Fruit fly (Drosophila melanogaster) whole organism, embryonic: Measurements from ENCODE around the gene CG42541.

Experiments used
- Antp ChIP-seq: fragments of 200-800 bp; sonication (Bioruptor generic); optimal IDR thresholded peaks from 3 replicates; lab custom pipeline; 2016; ENCODE audit warnings: missing biosample characterization, missing genetic modification characterization
- Awh ChIP-seq: fragments of 200-800 bp; sonication (Bioruptor generic); IDR thresholded peaks from 2 replicates; pipeline ENCODE4, ENCODE4 v1.3.6; 2022; ENCODE audit warnings: missing biosample characterization, missing genetic modification characterization
- BEAF-32 ChIP-seq: fragments of 200-800 bp; sonication (Bioruptor generic); optimal IDR thresholded peaks from 3 replicates; lab custom pipeline; 2017; ENCODE audit warnings: missing biosample characterization, missing genetic modification characterization, mild to moderate bottlenecking, moderate library complexity, missing genetic modification reagents
- CG10147 ChIP-seq: fragments of 200-800 bp; sonication (Bioruptor generic); optimal IDR thresholded peaks from 2 replicates; lab custom pipeline; 2019; ENCODE audit warnings: missing biosample characterization, mild to moderate bottlenecking, missing genetic modification characterization, moderate library complexity
- CG10267 ChIP-seq: fragments of 200-800 bp; sonication (Bioruptor generic); optimal IDR thresholded peaks from 2 replicates; lab custom pipeline; 2018; ENCODE audit warnings: missing biosample characterization, mild to moderate bottlenecking, missing genetic modification characterization, moderate library complexity
- CG10462 ChIP-seq: fragments of 200-800 bp; sonication (Bioruptor generic); optimal IDR thresholded peaks from 2 replicates; lab custom pipeline; 2016; ENCODE audit warnings: missing biosample characterization, missing genetic modification characterization
- CG11093 ChIP-seq: fragments of 200-800 bp; sonication (Bioruptor generic); IDR thresholded peaks from 3 replicates; pipeline ENCODE4 v1.3.6; 2022; ENCODE audit warnings: missing biosample characterization, missing genetic modification characterization
- CG12299 ChIP-seq: fragments of 200-800 bp; sonication (Bioruptor generic); optimal IDR thresholded peaks from 2 replicates; lab custom pipeline; 2018; ENCODE audit warnings: missing biosample characterization, mild to moderate bottlenecking, missing genetic modification characterization
- CG15696 ChIP-seq: fragments of 200-800 bp; sonication (Bioruptor generic); optimal IDR thresholded peaks from 2 replicates; lab custom pipeline; 2019; ENCODE audit warnings: missing biosample characterization, mild to moderate bottlenecking, missing genetic modification characterization, moderate library complexity
- CG1647 ChIP-seq: fragments of 200-800 bp; sonication (Bioruptor generic); optimal IDR thresholded peaks from 3 replicates; lab custom pipeline; 2016; ENCODE audit warnings: missing biosample characterization, missing genetic modification characterization
- CG16813 ChIP-seq: fragments of 200-800 bp; sonication (Bioruptor generic); IDR thresholded peaks from 3 replicates; pipeline ENCODE4 v1.3.6; 2022; ENCODE audit warnings: missing biosample characterization, missing genetic modification characterization; ENCODE audit not compliant: partially characterized antibody
- CG17186 ChIP-seq: fragments of 200-800 bp; sonication (Bioruptor generic); optimal IDR thresholded peaks from 3 replicates; lab custom pipeline; 2017; ENCODE audit warnings: missing biosample characterization, missing genetic modification reagents, missing genetic modification characterization
- CG30020 ChIP-seq: fragments of 200-800 bp; optimal IDR thresholded peaks from 2 replicates; lab custom pipeline; 2019; ENCODE audit warnings: missing biosample characterization, mild to moderate bottlenecking, missing genetic modification characterization, moderate library complexity
- CG33213 ChIP-seq: fragments of 200-800 bp; sonication (Bioruptor generic); optimal IDR thresholded peaks from 3 replicates; lab custom pipeline; 2016; ENCODE audit warnings: missing biosample characterization, missing genetic modification characterization
- CG4707 ChIP-seq: fragments of 200-800 bp; sonication (Bioruptor generic); optimal IDR thresholded peaks from 2 replicates; lab custom pipeline; 2018; ENCODE audit warnings: missing biosample characterization, mild to moderate bottlenecking, missing genetic modification characterization, moderate library complexity
- CG5180 ChIP-seq: fragments of 200-800 bp; sonication (Bioruptor generic); optimal IDR thresholded peaks from 3 replicates; lab custom pipeline; 2017; ENCODE audit warnings: missing biosample characterization, missing genetic modification characterization, mild to moderate bottlenecking, moderate library complexity, missing genetic modification reagents
- CG6765 ChIP-seq: fragments of 200-800 bp; sonication (Bioruptor generic); optimal IDR thresholded peaks from 3 replicates; lab custom pipeline; 2017; ENCODE audit warnings: missing biosample characterization, mild to moderate bottlenecking, missing genetic modification characterization
- CG6813 ChIP-seq: fragments of 200-800 bp; sonication (Bioruptor generic); optimal IDR thresholded peaks from 2 replicates; lab custom pipeline; 2017; ENCODE audit warnings: missing biosample characterization, missing genetic modification characterization, mild to moderate bottlenecking, moderate library complexity, missing genetic modification reagents
- CG7271 ChIP-seq: fragments of 200-800 bp; sonication (Bioruptor generic); optimal IDR thresholded peaks from 2 replicates; lab custom pipeline; 2018; ENCODE audit warnings: missing biosample characterization, mild to moderate bottlenecking, missing genetic modification characterization, moderate library complexity
- CG7839 ChIP-seq: fragments of 200-800 bp; sonication (Bioruptor generic); optimal IDR thresholded peaks from 3 replicates; lab custom pipeline; 2018; ENCODE audit warnings: missing biosample characterization, mild to moderate bottlenecking, missing genetic modification characterization, moderate library complexity
- CG8089 ChIP-seq: fragments of 200-800 bp; sonication (Bioruptor generic); optimal IDR thresholded peaks from 3 replicates; lab custom pipeline; 2016; ENCODE audit warnings: missing biosample characterization, missing genetic modification characterization
- CG9437 ChIP-seq: fragments of 200-800 bp; sonication (Bioruptor generic); optimal IDR thresholded peaks from 2 replicates; lab custom pipeline; 2018; ENCODE audit warnings: missing biosample characterization, mild to moderate bottlenecking, missing genetic modification characterization
- CrebB ChIP-seq: fragments of 200-800 bp; sonication (Bioruptor generic); optimal IDR thresholded peaks from 3 replicates; lab custom pipeline; 2018; ENCODE audit warnings: missing biosample characterization, mild to moderate bottlenecking, missing genetic modification characterization
- Dip2 ChIP-seq: fragments of 200-800 bp; sonication (Bioruptor generic); IDR thresholded peaks from 2 replicates; pipeline ENCODE4 v1.3.6; 2022; ENCODE audit warnings: missing biosample characterization, missing genetic modification characterization
- Dp ChIP-seq: fragments of 200-800 bp; sonication (Bioruptor generic); optimal IDR thresholded peaks from 2 replicates; lab custom pipeline; 2018; ENCODE audit warnings: missing biosample characterization, mild to moderate bottlenecking, missing genetic modification characterization, moderate library complexity
- Drgx ChIP-seq: fragments of 200-800 bp; sonication (Bioruptor generic); IDR thresholded peaks from 2 replicates; pipeline ENCODE4 v1.3.6; 2022; ENCODE audit warnings: missing biosample characterization, missing genetic modification characterization
- E2f1 ChIP-seq: fragments of 200-800 bp; sonication (Bioruptor generic); IDR thresholded peaks from 2 replicates; pipeline ENCODE4 v1.3.6; 2022; ENCODE audit warnings: missing biosample characterization, missing genetic modification characterization
- MBD-R2 ChIP-seq: fragments of 200-800 bp; sonication (Bioruptor generic); IDR thresholded peaks from 2 replicates; pipeline ENCODE4 v1.3.6; 2022; ENCODE audit warnings: missing biosample characterization, missing genetic modification characterization
- MESR4 ChIP-seq: fragments of 200-800 bp; sonication (Bioruptor generic); optimal IDR thresholded peaks from 2 replicates; lab custom pipeline; 2018; ENCODE audit warnings: missing biosample characterization, mild to moderate bottlenecking, missing genetic modification characterization, moderate library complexity
- Max ChIP-seq: fragments of 200-800 bp; sonication (Bioruptor generic); optimal IDR thresholded peaks from 2 replicates; lab custom pipeline; 2016; ENCODE audit warnings: missing biosample characterization, mild to moderate bottlenecking, missing genetic modification characterization
- Vsx1 ChIP-seq: fragments of 200-800 bp; sonication (Bioruptor generic); optimal IDR thresholded peaks from 2 replicates; lab custom pipeline; 2017; ENCODE audit warnings: missing biosample characterization, mild to moderate bottlenecking, missing genetic modification characterization, missing genetic modification reagents
- abd-A ChIP-seq: fragments of 200-800 bp; sonication (Bioruptor generic); optimal IDR thresholded peaks from 3 replicates; lab custom pipeline; 2019; ENCODE audit warnings: missing biosample characterization, mild to moderate bottlenecking, missing genetic modification characterization, moderate library complexity
- bcd ChIP-seq: fragments of 200-800 bp; sonication (Bioruptor generic); optimal IDR thresholded peaks from 2 replicates; lab custom pipeline; 2017; ENCODE audit warnings: missing biosample characterization, mild to moderate bottlenecking, missing genetic modification characterization
- bsh ChIP-seq, 2 experiments: fragments of 200-800 bp; sonication (Bioruptor generic); optimal IDR thresholded peaks; 2 replicates each; lab custom pipeline; 2017 to 2018; ENCODE audit warnings: mild to moderate bottlenecking in 2 of 2, missing biosample characterization in 2 of 2, missing genetic modification characterization in 2 of 2, moderate library complexity in 1 of 2
- croc ChIP-seq: fragments of 200-800 bp; sonication (Bioruptor generic); conservative IDR thresholded peaks from 3 replicates; pipeline ENCODE4 v1.3.6; 2022; ENCODE audit warnings: missing biosample characterization, missing genetic modification characterization
- disco-r ChIP-seq: fragments of 200-800 bp; sonication (Bioruptor generic); optimal IDR thresholded peaks from 2 replicates; lab custom pipeline; 2016; ENCODE audit warnings: missing biosample characterization, missing genetic modification characterization
- dm ChIP-seq: fragments of 200-800 bp; sonication (Bioruptor generic); optimal IDR thresholded peaks from 3 replicates; lab custom pipeline; 2016; ENCODE audit warnings: missing biosample characterization, missing genetic modification characterization
- fd64A ChIP-seq: fragments of 200-800 bp; sonication (Bioruptor generic); optimal IDR thresholded peaks from 3 replicates; lab custom pipeline; 2018; ENCODE audit warnings: missing biosample characterization, mild to moderate bottlenecking, missing genetic modification characterization
- gsb-n ChIP-seq: fragments of 200-800 bp; sonication (Bioruptor generic); optimal IDR thresholded peaks from 3 replicates; lab custom pipeline; 2018; ENCODE audit warnings: missing biosample characterization, mild to moderate bottlenecking, missing genetic modification characterization
- hb ChIP-seq: fragments of 200-800 bp; sonication (Bioruptor generic); IDR thresholded peaks from 3 replicates; pipeline ENCODE4 v1.3.6; 2022; ENCODE audit warnings: missing biosample characterization, missing genetic modification characterization; ENCODE audit not compliant: partially characterized antibody
- hbn ChIP-seq: fragments of 200-800 bp; sonication (Bioruptor generic); IDR thresholded peaks from 2 replicates; pipeline ENCODE4 v1.3.6; 2022; ENCODE audit warnings: missing biosample characterization, missing genetic modification characterization; ENCODE audit not compliant: partially characterized antibody
- kay ChIP-seq: fragments of 200-800 bp; sonication (Bioruptor generic); optimal IDR thresholded peaks from 2 replicates; lab custom pipeline; 2016; ENCODE audit warnings: missing biosample characterization, missing genetic modification characterization
- nmo ChIP-seq: fragments of 200-800 bp; sonication (Bioruptor generic); optimal IDR thresholded peaks from 2 replicates; lab custom pipeline; 2018; ENCODE audit warnings: missing biosample characterization, mild to moderate bottlenecking, missing genetic modification characterization, moderate library complexity
- p53 ChIP-seq: fragments of 200-800 bp; sonication (Bioruptor generic); optimal IDR thresholded peaks from 2 replicates; lab custom pipeline; 2016; ENCODE audit warnings: missing biosample characterization, missing genetic modification characterization
- pan ChIP-seq, 4 experiments: fragments of >200 bp in 3 of 4; fragments of 200-800 bp in 1 of 4; sonication (Bioruptor generic) in 1 of 4; optimal IDR thresholded peaks in 3 of 4; IDR thresholded peaks in 1 of 4; 2 replicates each; pipeline versions ENCODE4 v1.3.6 to Lab custom; 2017 to 2022; ENCODE audit warnings: missing biosample characterization in 2 of 4, missing genetic modification characterization in 2 of 4, mixed read lengths in 1 of 4
- run ChIP-seq: fragments of 200-800 bp; sonication (Bioruptor generic); optimal IDR thresholded peaks from 3 replicates; lab custom pipeline; 2018; ENCODE audit warnings: missing biosample characterization, mild to moderate bottlenecking, missing genetic modification characterization
- seq ChIP-seq: fragments of 200-800 bp; sonication (Bioruptor generic); IDR thresholded peaks from 2 replicates; pipeline ENCODE4 v1.3.6; 2022; ENCODE audit warnings: missing biosample characterization, missing genetic modification characterization
- sob ChIP-seq: fragments of 200-800 bp; sonication (Bioruptor generic); IDR thresholded peaks from 2 replicates; pipeline ENCODE4 v1.3.6; 2022; ENCODE audit warnings: missing biosample characterization, missing genetic modification characterization
- sqz ChIP-seq: fragments of 200-800 bp; sonication (Bioruptor generic); optimal IDR thresholded peaks from 3 replicates; lab custom pipeline; 2018; ENCODE audit warnings: missing biosample characterization, mild to moderate bottlenecking, missing genetic modification characterization
- wor ChIP-seq: fragments of 200-800 bp; sonication (Bioruptor generic); IDR thresholded peaks from 2 replicates; pipeline ENCODE4 v1.3.6; 2022; ENCODE audit warnings: missing biosample characterization, missing genetic modification characterization

Gene CG42541

DNA sequence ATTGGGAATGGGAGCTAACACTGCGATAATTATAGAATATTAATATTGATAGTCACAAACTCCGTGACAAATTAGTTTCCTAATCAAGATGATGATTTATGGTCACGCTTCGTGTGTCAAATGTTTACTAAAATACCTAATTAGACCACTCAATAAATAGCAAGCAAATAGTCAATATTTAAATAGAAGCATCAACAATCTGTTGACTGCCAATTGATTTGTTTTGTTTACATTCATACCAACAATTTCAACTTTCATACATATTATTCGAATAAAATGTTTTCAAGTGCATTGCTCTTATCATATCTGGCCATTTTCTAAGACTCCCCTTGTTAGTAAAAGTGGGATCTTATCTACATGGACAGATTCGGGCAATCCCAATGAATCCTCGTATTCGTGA, 37.2 kb upstream of the CG42541 start (continued):
- TF ChIP-seq CG6765 (GFP tag; lab: Kevin White, UChicago) (no peak), kay (no peak), bcd (GFP tag; lab: Kevin White, UChicago) (no peak), E2f1 (GFP tag; lab: Robert Waterston, UW) (no peak), abd-A (tag; lab: Kevin White, UChicago) (no peak), CG8089 (no peak), CG16813 (GFP tag; lab: Robert Waterston, UW) (no peak), bsh (GFP tag; optimal IDR thresholded peaks at IDR 0.05; lab: Kevin White, UChicago) (peak in 1 of 2 experiments; percentile 69), CG33213 (no peak), Vsx1 (GFP tag; lab: Kevin White, UChicago) (no peak), CrebB (tag; lab: Kevin White, UChicago) (peak; percentile 8), dm (no peak), MESR4 (GFP tag; lab: Kevin White, UChicago) (no peak), CG1647 (GFP tag; lab: Kevin White, UChicago) (no peak), sob (GFP tag; lab: Robert Waterston, UW) (no peak), nmo (GFP tag; lab: Kevin White, UChicago) (no peak), gsb-n (tag; lab: Kevin White, UChicago) (no peak), CG6813 (GFP tag; lab: Kevin White, UChicago) (peak; percentile 41), pan (optimal IDR thresholded peaks at IDR 0.05; lab: Kevin White, UChicago) (no peak), pan (GFP tag; optimal IDR thresholded peaks at IDR 0.05 in 1 of 2, IDR thresholded peaks at IDR 0.05 in 1 of 2) (no peak), fd64A (GFP tag; lab: Kevin White, UChicago) (peak; percentile 17), Antp (no peak), croc (no peak), CG30020 (tag; lab: Kevin White, UChicago) (no peak), Drgx (GFP tag; lab: Robert Waterston, UW) (no peak), CG10147 (GFP tag; lab: Kevin White, UChicago) (no peak), Max (no peak), CG7271 (tag; lab: Kevin White, UChicago) (no peak), Awh (GFP tag; lab: Robert Waterston, UW) (no peak), hbn (GFP tag; lab: Robert Waterston, UW) (no peak), run (no peak), CG15696 (tag; lab: Kevin White, UChicago) (peak; percentile 37), CG12299 (tag; lab: Kevin White, UChicago) (no peak), CG7839 (tag; lab: Kevin White, UChicago) (no peak), hb (no peak), CG10462 (GFP tag; lab: Kevin White, UChicago) (no peak), BEAF-32 (GFP tag; lab: Kevin White, UChicago) (no peak), CG5180 (no peak), CG17186 (GFP tag; lab: Kevin White, UChicago) (no peak), seq (no peak), CG11093 (GFP tag; lab: Robert Waterston, UW) (no peak), wor (GFP tag; lab: Robert Waterston, UW) (no peak), MBD-R2 (no peak), CG4707 (no peak), Dp (GFP tag; lab: Kevin White, UChicago) (no peak), p53 (GFP tag; lab: Kevin White, UChicago) (no peak), CG10267 (tag; lab: Kevin White, UChicago) (no peak), sqz (GFP tag; lab: Kevin White, UChicago) (no peak), disco-r (GFP tag; lab: Kevin White, UChicago) (no peak), Dip2 (GFP tag; lab: Robert Waterston, UW) (no peak), CG9437 (GFP tag; lab: Kevin White, UChicago) (no peak)
